Fruit fly (Drosophila melanogaster) whole organism, larva: ENCODE results near the gene Cpr65Ax1.
"Not testable (repeated sequence)": the region's sequence is repeated elsewhere in the genome, so short reads cannot be mapped to it uniquely, and the experiment has no call there.

ENCODE experiments used
- noc ChIP-seq: fragments of 200-800 bp; sonication (Bioruptor generic); optimal IDR thresholded peaks from 3 replicates; lab custom pipeline; 2019; ENCODE audit warnings: missing biosample characterization, mild to moderate bottlenecking, missing genetic modification characterization, moderate library complexity

The Cpr65Ax1 gene

DNA sequence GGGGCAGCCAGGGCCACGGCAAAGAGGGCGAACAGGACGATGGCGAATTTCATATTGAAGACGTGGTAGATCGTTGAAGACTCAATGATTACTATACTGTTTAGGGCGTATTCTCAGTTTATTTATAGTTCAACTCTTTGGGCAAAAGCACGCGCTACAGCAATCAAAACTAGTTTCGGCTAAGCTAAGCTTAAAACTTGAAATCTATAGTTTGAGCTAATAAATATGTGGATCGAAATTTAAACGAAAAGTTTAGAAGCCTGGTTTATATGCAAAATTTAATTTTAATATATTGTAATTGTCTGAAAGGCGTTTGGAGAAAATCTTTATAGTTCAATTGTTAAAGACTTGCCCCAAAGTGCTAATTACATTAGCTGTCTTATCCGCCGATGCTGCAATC is at the start of gene Cpr65Ax1:
Cpr65Ax1 (minus strand) TSS at position 101 of the 400 bp plus-strand sequence.
- TF ChIP-seq noc, result not testable (repeated sequence)

DNA sequence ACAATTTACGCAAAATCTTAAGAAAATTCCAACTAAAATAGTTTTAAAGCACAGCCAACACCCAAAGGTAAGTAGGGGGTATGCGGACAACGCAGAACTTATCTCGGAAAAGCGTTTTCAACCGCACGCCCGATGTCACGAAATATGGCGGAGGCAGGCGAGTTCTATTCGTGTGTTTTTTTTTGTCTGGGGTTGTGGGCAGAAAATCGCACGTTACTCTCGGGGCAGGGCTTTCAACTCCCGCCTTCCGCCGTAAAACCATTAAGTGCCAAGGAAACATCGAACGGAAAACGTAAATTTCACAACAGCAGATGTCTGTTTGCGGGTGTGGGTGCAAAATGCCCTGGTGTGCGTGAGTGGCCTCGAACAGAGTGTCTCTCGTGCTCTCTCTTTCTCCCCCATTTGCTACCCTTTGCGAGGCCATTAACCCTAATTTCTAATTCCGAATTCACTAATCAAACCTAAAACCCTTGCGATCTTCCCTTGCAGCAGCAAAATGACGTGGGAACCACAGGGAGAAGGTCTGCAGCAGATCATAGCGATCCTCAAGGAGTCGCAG is 45.8 kb upstream of the Cpr65Ax1 start:
- TF ChIP-seq noc, result no peak

DNA sequence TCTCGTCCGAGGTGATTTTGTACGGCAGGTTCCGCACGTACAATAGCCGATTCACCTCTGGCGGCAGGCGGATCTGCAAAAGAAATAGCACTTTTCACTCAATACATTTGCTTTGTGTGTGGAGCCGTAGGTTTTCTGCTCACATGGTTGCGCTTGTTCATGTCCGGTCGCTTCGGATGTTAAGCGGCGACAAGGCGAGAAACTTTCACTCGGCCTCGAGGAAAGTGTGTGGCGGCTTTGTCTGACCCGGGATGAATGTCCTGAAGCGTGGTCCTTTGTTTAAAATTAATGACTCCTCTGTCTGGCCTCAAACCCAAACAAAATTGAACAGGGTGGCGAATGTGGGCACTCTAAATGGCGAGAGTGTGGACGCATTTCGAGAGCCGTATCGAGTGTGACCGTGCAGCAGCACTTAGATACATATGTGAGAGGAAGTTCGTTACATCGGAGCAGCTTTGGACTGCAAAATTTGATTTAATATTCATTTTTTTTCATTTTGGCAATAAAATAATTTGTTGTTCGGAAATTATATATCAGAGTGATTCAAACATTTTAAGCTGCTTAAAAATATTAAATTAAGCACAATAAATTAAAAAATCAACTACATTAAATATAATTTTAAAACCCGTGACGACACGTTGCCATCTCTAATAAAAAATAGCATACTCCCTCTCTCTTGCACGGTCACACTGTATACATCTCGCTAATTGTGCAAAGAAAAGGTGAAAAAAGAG is 45.2 kb upstream of the Cpr65Ax1 start, which contains the start of the genes Sf3b6 and Tnpo:
Sf3b6 (minus strand) TSS at position 358 of the 734 bp plus-strand sequence.
Tnpo (plus strand) TSS at position 659 of the 734 bp plus-strand sequence.
- peak; percentile 80 for TF ChIP-seq noc

DNA sequence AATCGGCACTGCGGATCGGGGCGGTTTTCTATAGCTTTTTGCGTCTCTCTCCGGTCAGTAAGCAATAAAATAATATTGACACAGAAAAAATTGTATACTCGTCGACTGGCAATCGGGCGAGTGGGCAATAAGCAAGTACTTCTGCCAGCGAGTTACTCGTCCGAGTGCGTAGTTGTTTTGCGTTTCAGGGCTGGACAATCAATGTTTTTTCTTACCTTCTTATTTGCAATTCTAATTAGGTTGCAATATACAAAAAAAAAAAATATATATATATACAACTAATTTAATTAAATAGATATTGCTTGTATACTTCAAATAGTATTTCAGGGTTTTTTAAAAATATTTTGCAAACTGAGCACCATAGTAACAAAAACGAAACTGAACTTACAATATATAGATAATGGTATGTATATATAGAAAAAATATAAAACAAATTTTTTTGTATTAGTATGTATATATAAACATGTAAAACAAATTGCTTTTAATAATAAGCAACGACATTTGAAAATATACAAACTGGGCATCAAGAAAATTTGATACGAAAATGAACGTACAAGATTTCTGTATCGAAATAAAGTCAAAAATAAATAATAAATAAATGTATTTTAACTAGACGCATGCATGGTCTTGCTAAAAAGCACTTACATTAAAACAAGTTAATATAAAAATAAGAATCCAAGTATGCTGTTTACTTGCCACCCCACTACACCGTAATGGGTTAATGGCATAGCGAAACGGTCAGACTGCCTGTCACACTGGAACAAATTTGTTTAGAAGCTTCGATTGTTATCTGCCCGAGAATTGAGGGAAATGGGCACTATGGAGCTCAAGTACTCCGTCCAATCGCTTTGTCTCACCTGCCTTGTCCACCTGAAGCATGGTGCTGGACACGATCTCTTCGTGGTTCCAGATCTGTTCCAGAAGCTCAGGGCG is 41.5 kb upstream of the Cpr65Ax1 start, which contains the start of the genes D19A and CG7386:
D19A (minus strand) TSS at position 129 of the 933 bp plus-strand sequence.
CG7386 (plus strand) TSS at position 751 of the 933 bp plus-strand sequence.
- peak; percentile 33 for TF ChIP-seq noc

DNA sequence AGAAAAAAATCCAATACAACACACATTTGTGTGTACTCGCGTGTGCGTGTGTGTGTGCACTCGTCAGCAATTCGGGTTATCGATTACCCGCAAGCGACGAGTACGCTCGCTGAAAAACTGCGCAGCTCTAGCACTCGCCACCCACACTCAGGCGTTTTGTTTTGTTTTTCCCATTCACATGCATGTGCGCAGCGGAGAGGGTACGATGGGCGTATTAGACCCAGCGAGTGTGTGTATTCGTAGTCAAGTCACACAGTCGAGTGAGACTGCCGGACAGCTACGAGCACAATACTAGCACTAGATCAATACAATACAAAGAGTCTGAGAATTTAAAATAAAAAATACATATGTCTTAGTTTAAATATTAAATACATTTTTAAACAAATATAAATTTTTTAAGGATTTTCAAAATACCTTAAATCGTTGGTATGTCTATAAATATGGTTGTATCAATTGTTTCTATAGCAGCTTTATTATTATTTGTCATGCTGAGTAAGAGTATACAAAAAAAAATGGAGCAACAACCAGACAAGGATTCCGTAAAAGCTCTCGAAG is 37.2 kb upstream of the Cpr65Ax1 start, which contains the start of the genes D19B and CG43293:
D19B (minus strand) TSS at position 37 of the 555 bp plus-strand sequence.
CG43293 (plus strand) TSS at position 306 of the 555 bp plus-strand sequence.
- TF ChIP-seq noc, result peak; percentile 72

- TF ChIP-seq noc, result no peak
Observed at dm6 chr3L:6181776-6182175, 34.0 kb upstream of the Cpr65Ax1 start, which contains the start of gene CG10274. CG10274 (minus strand) TSS chr3L:6181829.

dm6 chr3L:6173826-6174255 is 26.1 kb upstream of the Cpr65Ax1 start, which contains the start of the genes fmt and CG7376:
fmt (minus strand) TSS chr3L:6173880.
CG7376 (plus strand) TSS chr3L:6174248.
- no peak for TF ChIP-seq noc

DNA sequence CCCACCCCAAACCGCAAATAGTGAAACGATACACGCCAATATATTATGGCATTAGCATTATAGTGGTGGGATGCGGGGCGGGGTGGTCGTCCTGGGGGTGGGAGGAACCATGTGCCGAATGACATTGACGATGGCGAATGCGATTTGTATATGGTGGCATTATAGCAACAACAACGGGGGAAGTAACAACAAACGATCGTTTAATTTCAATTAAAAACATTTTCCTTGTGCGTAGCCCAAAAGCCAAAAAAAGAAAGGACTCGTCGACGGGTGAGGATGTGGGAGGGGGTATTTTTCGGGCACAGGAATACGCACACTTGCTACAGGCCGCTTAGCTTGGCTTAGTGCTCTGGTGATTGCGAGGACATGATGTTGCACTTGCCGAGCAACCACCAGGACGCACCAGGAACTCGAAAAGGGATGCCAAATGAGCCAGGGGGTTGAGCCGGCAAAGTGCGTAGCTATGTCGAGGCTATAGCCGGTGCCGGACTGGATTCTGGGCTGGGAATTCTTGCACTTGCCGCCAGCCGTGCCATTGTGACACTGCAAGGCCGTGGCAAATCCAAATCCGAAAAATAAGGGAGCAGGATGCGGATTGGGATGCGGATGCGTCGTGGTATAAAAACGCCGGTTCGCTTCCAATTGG is 14.8 kb upstream of the Cpr65Ax1 start, which contains the start of gene Prdm13:
Prdm13 (plus strand) TSS at position 645 of the 646 bp plus-strand sequence.
- no peak for TF ChIP-seq noc

- TF ChIP-seq noc, result no peak
Observed at dm6 chr3L:6161997-6162396, 14.2 kb upstream of the Cpr65Ax1 start.

DNA sequence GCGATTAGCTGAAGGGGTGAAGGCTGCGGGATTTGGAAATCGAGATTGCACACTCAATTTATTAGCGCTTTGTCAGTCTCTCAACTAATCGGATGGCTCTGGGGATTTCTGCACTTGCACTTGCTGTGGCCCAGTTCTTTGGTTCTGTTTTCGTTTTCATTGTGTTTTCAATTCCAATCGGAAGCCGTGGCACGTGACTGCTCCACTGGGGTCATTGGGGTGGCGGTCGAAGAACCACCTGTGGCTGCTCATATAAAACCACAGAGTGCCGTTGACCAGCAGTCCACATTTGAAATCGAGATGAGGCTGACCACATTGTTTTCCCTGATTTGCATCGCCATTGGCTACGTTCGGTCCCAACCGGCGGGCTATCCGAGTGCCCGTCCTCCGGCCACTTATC is 12.7 kb upstream of the Cpr65Ax1 start, which contains the start of gene Cpr65Az:
Cpr65Az (plus strand) TSS at position 301 of the 400 bp plus-strand sequence.
- TF ChIP-seq noc, result no peak

DNA sequence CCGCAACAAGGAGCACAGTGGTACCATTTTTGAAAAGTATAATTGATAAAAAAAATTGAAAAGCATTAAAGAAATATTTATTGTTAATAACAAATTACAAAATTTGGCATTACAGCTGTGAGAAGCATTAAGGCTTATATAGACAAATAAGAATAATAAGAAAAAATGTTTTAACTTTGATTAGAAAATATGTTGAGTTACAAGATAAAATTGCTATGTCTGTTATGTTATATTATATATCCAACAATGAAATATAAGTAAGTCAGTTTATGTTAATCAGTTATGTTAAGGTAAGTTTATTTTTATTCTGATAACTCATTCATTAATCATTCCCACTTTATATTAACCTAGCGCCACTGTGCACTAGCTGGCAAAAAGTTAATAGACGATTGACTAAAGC is 12.1 kb upstream of the Cpr65Ax1 start:
- TF ChIP-seq noc, result no peak

- TF ChIP-seq noc, result no peak
Observed at dm6 chr3L:6158530-6158929, 10.7 kb upstream of the Cpr65Ax1 start, which contains the start of gene Cpr65Ay. Cpr65Ay (minus strand) TSS chr3L:6158630.

DNA sequence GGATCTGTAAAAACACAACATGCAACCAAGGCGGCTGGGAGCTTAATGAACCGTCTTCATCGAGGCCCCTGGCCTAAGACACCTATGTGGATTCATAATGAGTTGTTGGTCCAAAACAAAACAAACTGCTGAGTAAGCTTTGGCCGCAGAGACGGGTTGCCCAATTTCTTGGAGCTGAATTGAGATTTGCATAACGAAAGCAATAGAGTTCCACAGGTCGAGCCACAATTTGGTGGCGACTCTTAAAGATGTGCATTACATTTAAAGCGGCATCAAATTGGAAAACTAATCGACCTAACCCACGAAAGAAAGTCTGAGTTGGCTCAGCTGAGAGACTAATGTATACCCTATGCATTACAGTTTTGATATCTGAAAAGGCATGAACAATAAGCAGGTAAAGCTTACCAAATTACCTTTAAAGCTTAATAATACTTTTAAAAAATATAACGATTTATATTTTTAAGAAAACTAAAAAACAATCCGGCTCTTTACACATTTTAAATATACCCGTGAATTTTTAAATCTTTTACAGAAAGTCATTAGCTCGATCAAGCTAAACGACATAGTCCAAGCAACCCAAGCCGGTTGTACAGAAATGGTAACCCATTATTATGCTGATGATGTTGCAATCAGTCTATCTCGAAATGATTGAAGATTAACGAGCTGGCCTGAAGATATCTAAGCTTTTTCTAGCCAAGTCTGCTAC is 9.7 kb upstream of the Cpr65Ax1 start, which contains the start of gene CG13297:
CG13297 (minus strand) TSS at position 51 of the 706 bp plus-strand sequence.
- TF ChIP-seq noc, result peak; percentile 15

DNA sequence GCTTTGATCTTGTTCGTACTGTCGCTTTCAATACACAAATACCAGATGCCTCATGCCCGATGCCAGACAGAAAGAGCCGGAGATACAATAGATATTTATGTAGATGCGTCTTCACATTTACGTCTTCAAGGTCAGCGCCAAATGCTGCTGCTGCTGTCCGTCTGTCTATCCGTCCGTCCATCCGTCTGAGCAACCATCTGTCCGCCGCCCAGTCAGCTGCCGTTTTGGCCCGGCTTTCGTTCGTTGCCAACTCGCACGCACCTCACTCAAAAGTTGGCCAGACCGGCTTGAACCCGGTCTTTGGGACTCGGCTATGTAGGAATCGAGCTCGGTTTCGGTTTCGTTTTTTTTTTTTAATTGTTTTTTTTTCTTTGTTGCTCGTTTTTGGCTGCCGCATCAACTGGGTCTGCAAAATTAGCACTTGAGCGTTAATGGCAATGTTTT is 7.2 kb upstream of the Cpr65Ax1 start:
- no peak for TF ChIP-seq noc
